Fruit fly (Drosophila melanogaster) whole organism, embryonic: ENCODE results near the gene DCTN6-p27.

Experiments used
- Asciz ChIP-seq: fragments of 200-800 bp; sonication (Bioruptor generic); optimal IDR thresholded peaks from 2 replicates; lab custom pipeline; 2017; ENCODE audit warnings: missing biosample characterization, mild to moderate bottlenecking, missing genetic modification characterization, missing genetic modification reagents
- CG11247 ChIP-seq: fragments of 200-800 bp; sonication (Bioruptor generic); IDR thresholded peaks from 2 replicates; pipeline ENCODE4 v1.3.6; 2022; ENCODE audit warnings: missing biosample characterization, missing genetic modification characterization
- CG11695 ChIP-seq: fragments of 200-800 bp; sonication (Bioruptor generic); IDR thresholded peaks from 3 replicates; pipeline ENCODE4 v1.3.6; 2022; ENCODE audit warnings: missing biosample characterization, missing genetic modification characterization
- CG12104 ChIP-seq: fragments of 200-800 bp; sonication (Bioruptor generic); optimal IDR thresholded peaks from 3 replicates; lab custom pipeline; 2016; ENCODE audit warnings: missing biosample characterization, missing genetic modification characterization
- CG15514 ChIP-seq: fragments of 200-800 bp; sonication (Bioruptor generic); optimal IDR thresholded peaks from 3 replicates; lab custom pipeline; 2017; ENCODE audit warnings: missing biosample characterization, missing genetic modification characterization, mild to moderate bottlenecking, moderate library complexity, missing genetic modification reagents
- CG17361 ChIP-seq: fragments of 200-800 bp; sonication (Bioruptor generic); IDR thresholded peaks from 3 replicates; pipeline ENCODE4 v1.3.6; 2022; ENCODE audit warnings: missing biosample characterization, missing genetic modification characterization
- CG18619 ChIP-seq: fragments of 200-800 bp; sonication (Bioruptor generic); optimal IDR thresholded peaks from 3 replicates; lab custom pipeline; 2017; ENCODE audit warnings: missing biosample characterization, mild to moderate bottlenecking, missing genetic modification characterization
- CG2875 ChIP-seq: fragments of 200-800 bp; sonication (Bioruptor generic); optimal IDR thresholded peaks from 2 replicates; lab custom pipeline; 2017; ENCODE audit warnings: missing biosample characterization, mild to moderate bottlenecking, missing genetic modification characterization, missing genetic modification reagents
- CG31388 ChIP-seq: fragments of 200-800 bp; sonication (Bioruptor generic); optimal IDR thresholded peaks from 2 replicates; lab custom pipeline; 2016; ENCODE audit warnings: missing biosample characterization, missing genetic modification characterization
- CG4617 ChIP-seq: fragments of 200-800 bp; sonication (Bioruptor generic); optimal IDR thresholded peaks from 3 replicates; lab custom pipeline; 2016; ENCODE audit warnings: missing biosample characterization, missing genetic modification characterization, borderline replicate concordance
- CG5180 ChIP-seq: fragments of 200-800 bp; sonication (Bioruptor generic); optimal IDR thresholded peaks from 3 replicates; lab custom pipeline; 2017; ENCODE audit warnings: missing biosample characterization, missing genetic modification characterization, mild to moderate bottlenecking, moderate library complexity, missing genetic modification reagents
- CG5953 ChIP-seq: fragments of 200-800 bp; sonication (Bioruptor generic); IDR thresholded peaks from 2 replicates; pipeline ENCODE4 v1.3.6; 2022; ENCODE audit warnings: missing biosample characterization, missing genetic modification characterization
- CG6765 ChIP-seq: fragments of 200-800 bp; sonication (Bioruptor generic); optimal IDR thresholded peaks from 3 replicates; lab custom pipeline; 2017; ENCODE audit warnings: missing biosample characterization, mild to moderate bottlenecking, missing genetic modification characterization
- CG7556 ChIP-seq: fragments of 200-800 bp; sonication (Bioruptor generic); optimal IDR thresholded peaks from 2 replicates; lab custom pipeline; 2017; ENCODE audit warnings: missing biosample characterization, mild to moderate bottlenecking, missing genetic modification characterization
- CG9215 ChIP-seq: fragments of 200-800 bp; sonication (Bioruptor generic); IDR thresholded peaks from 2 replicates; pipeline ENCODE4 v1.3.6; 2022; ENCODE audit warnings: missing biosample characterization, missing genetic modification characterization
- CG9797 ChIP-seq: fragments of 200-800 bp; sonication (Bioruptor generic); optimal IDR thresholded peaks from 3 replicates; lab custom pipeline; 2018; ENCODE audit warnings: missing biosample characterization, mild to moderate bottlenecking, missing genetic modification characterization
- CkIIα-i1 ChIP-seq: fragments of 200-800 bp; sonication (Bioruptor generic); IDR thresholded peaks from 2 replicates; pipeline ENCODE4 v1.3.6; 2022; ENCODE audit warnings: missing biosample characterization, missing genetic modification characterization
- Dad ChIP-seq: fragments of 200-800 bp; sonication (Bioruptor generic); optimal IDR thresholded peaks from 3 replicates; lab custom pipeline; 2016; ENCODE audit warnings: missing biosample characterization, missing genetic modification characterization
- Deaf1 ChIP-seq: fragments of 200-800 bp; optimal IDR thresholded peaks from 3 replicates; lab custom pipeline; 2019; ENCODE audit warnings: missing biosample characterization, mild to moderate bottlenecking, missing genetic modification characterization, moderate library complexity
- Ets65A ChIP-seq: fragments of 200-800 bp; sonication (Bioruptor generic); peaks from one replicate; lab custom pipeline; 2016; ENCODE audit warnings: missing biosample characterization, missing genetic modification characterization
- Ets97D ChIP-seq: fragments of 200-800 bp; sonication (Bioruptor generic); optimal IDR thresholded peaks from 3 replicates; lab custom pipeline; 2016; ENCODE audit warnings: missing biosample characterization, missing genetic modification characterization
- HLH54F ChIP-seq: fragments of 200-800 bp; sonication (Bioruptor generic); optimal IDR thresholded peaks from 3 replicates; lab custom pipeline; 2016; ENCODE audit warnings: missing biosample characterization, missing genetic modification characterization
- Hand ChIP-seq: fragments of 200-800 bp; sonication (Bioruptor generic); optimal IDR thresholded peaks from 2 replicates; lab custom pipeline; 2017; ENCODE audit warnings: mild to moderate bottlenecking, missing biosample characterization, missing genetic modification reagents, missing genetic modification characterization
- Hsf ChIP-seq: fragments of 200-800 bp; sonication (Bioruptor generic); optimal IDR thresholded peaks from 3 replicates; lab custom pipeline; 2016; ENCODE audit warnings: missing biosample characterization, missing genetic modification characterization
- Mad ChIP-seq: fragments of 200-800 bp; sonication (Bioruptor generic); optimal IDR thresholded peaks from 2 replicates; lab custom pipeline; 2016; ENCODE audit warnings: missing biosample characterization, missing genetic modification characterization
- Myb ChIP-seq: fragments of 200-800 bp; sonication (Bioruptor generic); optimal IDR thresholded peaks from 2 replicates; lab custom pipeline; 2016; ENCODE audit warnings: missing biosample characterization, missing genetic modification characterization
- NFAT ChIP-seq: fragments of 200-800 bp; sonication (Bioruptor generic); IDR thresholded peaks from 2 replicates; pipeline ENCODE4 v1.3.6; 2022; ENCODE audit warnings: missing biosample characterization, missing genetic modification characterization
- NfI ChIP-seq: fragments of 200-800 bp; sonication (Bioruptor generic); optimal IDR thresholded peaks from 3 replicates; lab custom pipeline; 2018; ENCODE audit warnings: missing biosample characterization, mild to moderate bottlenecking, missing genetic modification characterization, moderate library complexity
- Scr ChIP-seq: fragments of 200-800 bp; sonication (Bioruptor generic); IDR thresholded peaks from 2 replicates; pipeline ENCODE4 v1.3.6; 2022; ENCODE audit warnings: missing biosample characterization, missing genetic modification characterization; ENCODE audit not compliant: partially characterized antibody
- Sry-β ChIP-seq: fragments of 200-800 bp; sonication (Bioruptor generic); optimal IDR thresholded peaks from 2 replicates; lab custom pipeline; 2018; ENCODE audit warnings: missing biosample characterization, mild to moderate bottlenecking, missing genetic modification characterization, moderate library complexity
- Taf1 ChIP-seq: fragments of 200-800 bp; sonication (Bioruptor generic); IDR thresholded peaks from 2 replicates; pipeline ENCODE4 v1.3.6; 2022; ENCODE audit warnings: missing biosample characterization, missing genetic modification characterization
- Tbp ChIP-seq: fragments of >200 bp; optimal IDR thresholded peaks from 2 replicates; lab custom pipeline; 2018; ENCODE audit warnings: missing biosample characterization, missing genetic modification characterization
- cas ChIP-seq: fragments of 200-800 bp; sonication (Bioruptor generic); IDR thresholded peaks from 2 replicates; pipeline ENCODE4 v1.3.6; 2022; ENCODE audit warnings: missing biosample characterization, missing genetic modification characterization
- corto ChIP-seq: fragments of 200-800 bp; sonication (Bioruptor generic); optimal IDR thresholded peaks from 2 replicates; lab custom pipeline; 2016; ENCODE audit warnings: missing biosample characterization, mild to moderate bottlenecking, missing genetic modification characterization, moderate library complexity
- dan ChIP-seq: fragments of 200-800 bp; sonication (Bioruptor generic); IDR thresholded peaks from 2 replicates; pipeline ENCODE4 v1.3.6; 2022; ENCODE audit warnings: missing biosample characterization, missing genetic modification characterization
- ewg ChIP-seq: fragments of 200-800 bp; sonication (Bioruptor generic); optimal IDR thresholded peaks from 3 replicates; lab custom pipeline; 2017; ENCODE audit warnings: mild to moderate bottlenecking, missing biosample characterization, missing genetic modification reagents, missing genetic modification characterization
- fd64A ChIP-seq: fragments of 200-800 bp; sonication (Bioruptor generic); optimal IDR thresholded peaks from 3 replicates; lab custom pipeline; 2018; ENCODE audit warnings: missing biosample characterization, mild to moderate bottlenecking, missing genetic modification characterization
- grau ChIP-seq: fragments of 200-800 bp; optimal IDR thresholded peaks from 3 replicates; lab custom pipeline; 2019; ENCODE audit warnings: missing biosample characterization, mild to moderate bottlenecking, missing genetic modification characterization, moderate library complexity
- insv ChIP-seq, 2 experiments: fragments of 200-800 bp; sonication (Bioruptor generic); optimal IDR thresholded peaks; 3 replicates each; lab custom pipeline; 2016 to 2018; ENCODE audit warnings: missing biosample characterization in 2 of 2, missing genetic modification characterization in 2 of 2
- jing ChIP-seq: fragments of 200-800 bp; sonication (Bioruptor generic); optimal IDR thresholded peaks from 2 replicates; lab custom pipeline; 2018; ENCODE audit warnings: missing biosample characterization, mild to moderate bottlenecking, missing genetic modification characterization
- nerfin-1 ChIP-seq: fragments of 200-800 bp; sonication (Bioruptor generic); optimal IDR thresholded peaks from 3 replicates; lab custom pipeline; 2019; ENCODE audit warnings: missing biosample characterization, mild to moderate bottlenecking, missing genetic modification characterization, moderate library complexity
- pan ChIP-seq, 4 experiments: fragments of >200 bp in 3 of 4; fragments of 200-800 bp in 1 of 4; sonication (Bioruptor generic) in 1 of 4; optimal IDR thresholded peaks in 3 of 4; IDR thresholded peaks in 1 of 4; 2 replicates each; pipeline versions ENCODE4 v1.3.6 to Lab custom; 2017 to 2022; ENCODE audit warnings: missing biosample characterization in 2 of 4, missing genetic modification characterization in 2 of 4, mixed read lengths in 1 of 4
- psq ChIP-seq: fragments of 200-800 bp; sonication (Bioruptor generic); optimal IDR thresholded peaks from 2 replicates; lab custom pipeline; 2017; ENCODE audit warnings: missing biosample characterization, missing genetic modification characterization
- rib ChIP-seq: fragments of 200-800 bp; sonication (Bioruptor generic); IDR thresholded peaks from 2 replicates; pipeline ENCODE4 v1.3.6; 2022; ENCODE audit warnings: missing biosample characterization, missing genetic modification characterization
- sim ChIP-seq: fragments of 200-800 bp; sonication (Bioruptor generic); IDR thresholded peaks from 2 replicates; pipeline ENCODE4 v1.3.6; 2022; ENCODE audit warnings: missing biosample characterization, missing genetic modification characterization
- sima ChIP-seq: fragments of 200-800 bp; sonication (Bioruptor generic); optimal IDR thresholded peaks from 2 replicates; lab custom pipeline; 2016; ENCODE audit warnings: missing biosample characterization, missing genetic modification characterization
- sisA ChIP-seq: fragments of 200-800 bp; sonication (Bioruptor generic); IDR thresholded peaks from 2 replicates; pipeline ENCODE4 v1.3.6; 2022; ENCODE audit warnings: missing biosample characterization, missing genetic modification characterization
- sob ChIP-seq: fragments of 200-800 bp; sonication (Bioruptor generic); IDR thresholded peaks from 2 replicates; pipeline ENCODE4 v1.3.6; 2022; ENCODE audit warnings: missing biosample characterization, missing genetic modification characterization
- vvl ChIP-seq: fragments of 200-800 bp; sonication (Bioruptor generic); IDR thresholded peaks from 2 replicates; pipeline ENCODE4 v1.3.6; 2022; ENCODE audit warnings: missing biosample characterization, missing genetic modification characterization

The DCTN6-p27 gene

dm6 chr2L:19141435-19142126, 9.5 kb downstream of the DCTN6-p27 start (continued):
- TF ChIP-seq CG12104, result peak; percentile 77
- TF ChIP-seq Mad (GFP tag; lab: Kevin White, UChicago), result peak; percentile 64
- TF ChIP-seq dan (GFP tag; lab: Robert Waterston, UW), result no peak
- 0 out of 2 replicates have a peak, but pooled peaks have one; percentile 3 for TF ChIP-seq NFAT (GFP tag; lab: Robert Waterston, UW)
- TF ChIP-seq insv (GFP tag; optimal IDR thresholded peaks at IDR 0.05; lab: Kevin White, UChicago), result no peak
- TF ChIP-seq Tbp (GFP tag; lab: Kevin White, UChicago), result no peak
- peak; percentile 47 for TF ChIP-seq CG5180 (GFP tag; lab: Kevin White, UChicago)
- peak; percentile 21; the same call in 1 of the 2 replicates for TF ChIP-seq sisA (GFP tag; lab: Robert Waterston, UW)
- TF ChIP-seq CG9215 (GFP tag; lab: Robert Waterston, UW), result peak; percentile 57
- peak; percentile 36 for TF ChIP-seq fd64A
- peak; percentile 89 for TF ChIP-seq CG17361 (GFP tag; lab: Robert Waterston, UW)
- no peak for TF ChIP-seq CkIIα-i1 (GFP tag; lab: Robert Waterston, UW)
- peak; percentile 85 for TF ChIP-seq grau (tag; lab: Kevin White, UChicago)
- TF ChIP-seq CG5953, result no peak
- peak; percentile 64 for TF ChIP-seq CG6765 (GFP tag; lab: Kevin White, UChicago)
- TF ChIP-seq HLH54F (GFP tag; lab: Kevin White, UChicago), result peak; percentile 70
- TF ChIP-seq Deaf1, result peak; percentile 19
- peak; percentile 65 for TF ChIP-seq CG11247 (GFP tag; lab: Robert Waterston, UW)
- TF ChIP-seq vvl (GFP tag; lab: Robert Waterston, UW), result peak; percentile 7; the same call in 1 of the 2 replicates
- TF ChIP-seq nerfin-1, result peak; percentile 53
- TF ChIP-seq Sry-β (GFP tag; lab: Kevin White, UChicago), result peak; percentile 27
- TF ChIP-seq CG15514, result peak; percentile 60
- TF ChIP-seq Hand (GFP tag; lab: Kevin White, UChicago), result peak; percentile 57
- peak; percentile 51 for TF ChIP-seq ewg (GFP tag; lab: Kevin White, UChicago)
- TF ChIP-seq CG31388 (GFP tag; lab: Kevin White, UChicago), result peak; percentile 1
- peak; percentile 92 for TF ChIP-seq Ets65A (GFP tag; lab: Kevin White, UChicago)
- no peak for TF ChIP-seq psq (GFP tag; lab: Kevin White, UChicago)
- TF ChIP-seq NfI, result peak; percentile 70
- no peak for TF ChIP-seq cas (GFP tag; lab: Robert Waterston, UW)
- TF ChIP-seq Dad (GFP tag; lab: Kevin White, UChicago), result peak; percentile 48
- peak; percentile 51 for TF ChIP-seq sima
- TF ChIP-seq sob (GFP tag; lab: Robert Waterston, UW), result peak; percentile 30; the same call in 1 of the 2 replicates
- peak; percentile 7 for TF ChIP-seq Ets97D
- peak; percentile 65 for TF ChIP-seq Asciz
- no peak for TF ChIP-seq pan (optimal IDR thresholded peaks at IDR 0.05; lab: Kevin White, UChicago)
- TF ChIP-seq pan (GFP tag; optimal IDR thresholded peaks at IDR 0.05 in 1 of 2, IDR thresholded peaks at IDR 0.05 in 1 of 2), result peak in 1 of 2 experiments; percentile 44
- peak; percentile 70 for TF ChIP-seq Hsf
- TF ChIP-seq Scr, result no peak
- peak; percentile 73; the same call in 1 of the 3 replicates for TF ChIP-seq CG11695 (GFP tag; lab: Robert Waterston, UW)
- peak; percentile 74 for TF ChIP-seq CG18619 (GFP tag; lab: Kevin White, UChicago)
- TF ChIP-seq Myb (GFP tag; lab: Kevin White, UChicago), result peak; percentile 19
- no peak for TF ChIP-seq corto (GFP tag; lab: Kevin White, UChicago)
- TF ChIP-seq rib (GFP tag; lab: Robert Waterston, UW), result peak; percentile 30; the same call in 1 of the 2 replicates
- peak; percentile 41 for TF ChIP-seq jing (GFP tag; lab: Kevin White, UChicago)
- TF ChIP-seq CG4617 (GFP tag; lab: Kevin White, UChicago), result no peak
- peak; percentile 66 for TF ChIP-seq CG2875
- TF ChIP-seq CG9797 (GFP tag; lab: Kevin White, UChicago), result no peak
- no peak for TF ChIP-seq Taf1
- TF ChIP-seq sim (GFP tag; lab: Robert Waterston, UW), result no peak
- TF ChIP-seq CG7556 (GFP tag; lab: Kevin White, UChicago), result peak; percentile 90
